Fruit fly (Drosophila melanogaster) whole organism, prepupa: ENCODE data around the gene Reps.

Experiments
- Blimp-1 ChIP-seq: fragments of 200-800 bp; sonication (Bioruptor generic); optimal IDR thresholded peaks from 3 replicates; lab custom pipeline; 2017; ENCODE audit warnings: missing biosample characterization, missing genetic modification characterization, mild to moderate bottlenecking, moderate library complexity, missing genetic modification reagents
- CG10631 ChIP-seq: fragments of 200-800 bp; sonication (Bioruptor generic); optimal IDR thresholded peaks from 2 replicates; lab custom pipeline; 2016; ENCODE audit warnings: missing biosample characterization, missing genetic modification characterization
- CG10669 ChIP-seq: fragments of 200-800 bp; sonication (Bioruptor generic); optimal IDR thresholded peaks from 3 replicates; lab custom pipeline; 2018; ENCODE audit warnings: missing biosample characterization, mild to moderate bottlenecking, missing genetic modification characterization, moderate library complexity
- CG11294 ChIP-seq: fragments of 200-800 bp; sonication (Bioruptor generic); IDR thresholded peaks from 2 replicates; pipeline ENCODE4 v1.3.6; 2022; ENCODE audit warnings: missing biosample characterization, missing genetic modification characterization
- CG11762 ChIP-seq: fragments of 200-800 bp; sonication (Bioruptor generic); optimal IDR thresholded peaks from 3 replicates; lab custom pipeline; 2016; ENCODE audit warnings: missing biosample characterization, missing genetic modification characterization; ENCODE audit not compliant: insufficient read depth
- CG11902 ChIP-seq: fragments of 200-800 bp; sonication (Bioruptor generic); optimal IDR thresholded peaks from 3 replicates; lab custom pipeline; 2016; ENCODE audit warnings: missing biosample characterization, missing genetic modification characterization
- CG16779 ChIP-seq: fragments of 200-800 bp; sonication (Bioruptor generic); optimal IDR thresholded peaks from 3 replicates; lab custom pipeline; 2017; ENCODE audit warnings: missing biosample characterization, mild to moderate bottlenecking, missing genetic modification characterization
- CG3032 ChIP-seq: fragments of 200-800 bp; optimal IDR thresholded peaks from 2 replicates; lab custom pipeline; 2019; ENCODE audit warnings: missing biosample characterization, mild to moderate bottlenecking, missing genetic modification characterization, moderate library complexity
- CG32006 ChIP-seq: fragments of 200-800 bp; sonication (Bioruptor generic); optimal IDR thresholded peaks from 3 replicates; lab custom pipeline; 2017; ENCODE audit warnings: missing biosample characterization, mild to moderate bottlenecking, missing genetic modification characterization
- CG4318 ChIP-seq: fragments of 200-800 bp; sonication (Bioruptor generic); optimal IDR thresholded peaks from 3 replicates; lab custom pipeline; 2017; ENCODE audit warnings: missing biosample characterization, mild to moderate bottlenecking, missing genetic modification characterization
- CG6792 ChIP-seq: fragments of 200-800 bp; sonication (Bioruptor generic); optimal IDR thresholded peaks from 3 replicates; lab custom pipeline; 2016; ENCODE audit warnings: missing biosample characterization, missing genetic modification characterization
- CG6854 ChIP-seq: fragments of 200-800 bp; sonication (Bioruptor generic); optimal IDR thresholded peaks from 2 replicates; lab custom pipeline; 2017; ENCODE audit warnings: missing biosample characterization, mild to moderate bottlenecking, missing genetic modification characterization
- CG7368 ChIP-seq: fragments of 200-800 bp; sonication (Bioruptor generic); optimal IDR thresholded peaks from 3 replicates; lab custom pipeline; 2016; ENCODE audit warnings: missing biosample characterization, missing genetic modification characterization
- CG8119 ChIP-seq: fragments of 200-800 bp; sonication (Bioruptor generic); IDR thresholded peaks from 3 replicates; pipeline ENCODE4 v1.3.6; 2022; ENCODE audit warnings: missing biosample characterization, missing genetic modification characterization
- CG8319 ChIP-seq: fragments of 200-800 bp; sonication (Bioruptor generic); optimal IDR thresholded peaks from 3 replicates; lab custom pipeline; 2016; ENCODE audit warnings: missing biosample characterization, missing genetic modification characterization
- CG8632 ChIP-seq: fragments of 200-800 bp; sonication (Bioruptor generic); optimal IDR thresholded peaks from 3 replicates; lab custom pipeline; 2016; ENCODE audit warnings: missing biosample characterization, missing genetic modification characterization
- CG9139 ChIP-seq: fragments of 200-800 bp; sonication (Bioruptor generic); optimal IDR thresholded peaks from 3 replicates; lab custom pipeline; 2017; ENCODE audit warnings: missing biosample characterization, mild to moderate bottlenecking, missing genetic modification characterization
- Eip75B ChIP-seq: fragments of 200-800 bp; sonication (Bioruptor generic); optimal IDR thresholded peaks from 3 replicates; lab custom pipeline; 2016; ENCODE audit warnings: missing biosample characterization, missing genetic modification characterization
- Eip78C ChIP-seq: fragments of 200-800 bp; sonication (Bioruptor generic); peaks from one replicate; lab custom pipeline; 2016; ENCODE audit warnings: missing biosample characterization, missing genetic modification characterization
- Eip93F ChIP-seq: fragments of 200-800 bp; sonication (Bioruptor generic); optimal IDR thresholded peaks from 2 replicates; lab custom pipeline; 2016; ENCODE audit warnings: missing biosample characterization, mild to moderate bottlenecking, missing genetic modification characterization
- Ets21C ChIP-seq: fragments of 200-800 bp; sonication (Bioruptor generic); optimal IDR thresholded peaks from 3 replicates; lab custom pipeline; 2016; ENCODE audit warnings: missing biosample characterization, missing genetic modification characterization
- Gug ChIP-seq: fragments of 200-800 bp; sonication (Bioruptor generic); IDR thresholded peaks from 2 replicates; pipeline ENCODE4 v1.3.6; 2022; ENCODE audit warnings: missing biosample characterization, missing genetic modification characterization
- Hr38 ChIP-seq: sonication (Bioruptor generic); optimal IDR thresholded peaks from 2 replicates; lab custom pipeline; 2016; ENCODE audit warnings: missing biosample characterization, missing genetic modification characterization
- Hr39 ChIP-seq: fragments of 200-800 bp; sonication (Bioruptor generic); optimal IDR thresholded peaks from 2 replicates; lab custom pipeline; 2016; ENCODE audit warnings: missing biosample characterization, missing genetic modification characterization
- Lpt ChIP-seq: fragments of 200-800 bp; sonication (Bioruptor generic); optimal IDR thresholded peaks from 3 replicates; lab custom pipeline; 2016; ENCODE audit warnings: missing biosample characterization, missing genetic modification characterization
- Met ChIP-seq: fragments of 200-800 bp; sonication (Bioruptor generic); optimal IDR thresholded peaks from 3 replicates; lab custom pipeline; 2016; ENCODE audit warnings: missing biosample characterization, missing genetic modification characterization
- OdsH ChIP-seq: fragments of 200-800 bp; sonication (Bioruptor generic); optimal IDR thresholded peaks from 3 replicates; lab custom pipeline; 2016; ENCODE audit warnings: missing biosample characterization, missing genetic modification characterization
- Smox ChIP-seq: fragments of 200-800 bp; sonication (Bioruptor generic); optimal IDR thresholded peaks from 3 replicates; lab custom pipeline; 2016; ENCODE audit warnings: missing biosample characterization, missing genetic modification characterization
- Sox102F ChIP-seq: fragments of 200-800 bp; sonication (Bioruptor generic); optimal IDR thresholded peaks from 2 replicates; lab custom pipeline; 2016; ENCODE audit warnings: missing biosample characterization, mild to moderate bottlenecking, missing genetic modification characterization
- Sox14 ChIP-seq: fragments of 200-800 bp; sonication (Bioruptor generic); optimal IDR thresholded peaks from 3 replicates; lab custom pipeline; 2016; ENCODE audit warnings: missing biosample characterization, missing genetic modification characterization
- Sox15 ChIP-seq: fragments of 200-800 bp; sonication (Bioruptor generic); optimal IDR thresholded peaks from 3 replicates; lab custom pipeline; 2016; ENCODE audit warnings: missing biosample characterization, missing genetic modification characterization
- achi ChIP-seq: fragments of 200-800 bp; sonication (Bioruptor generic); optimal IDR thresholded peaks from 3 replicates; lab custom pipeline; 2016; ENCODE audit warnings: missing biosample characterization, missing genetic modification characterization
- acj6 ChIP-seq: fragments of 200-800 bp; sonication (Bioruptor generic); optimal IDR thresholded peaks from 3 replicates; lab custom pipeline; 2016; ENCODE audit warnings: missing biosample characterization, missing genetic modification characterization
- dac ChIP-seq: fragments of 200-800 bp; sonication (Bioruptor generic); optimal IDR thresholded peaks from 2 replicates; lab custom pipeline; 2017; ENCODE audit warnings: missing biosample characterization, mild to moderate bottlenecking, missing genetic modification characterization
- dsx ChIP-seq: fragments of 200-800 bp; optimal IDR thresholded peaks from 3 replicates; lab custom pipeline; 2019; ENCODE audit warnings: missing biosample characterization, mild to moderate bottlenecking, missing genetic modification characterization, moderate library complexity; ENCODE audit not compliant: poor library complexity, severe bottlenecking
- esn ChIP-seq: fragments of 200-800 bp; sonication (Bioruptor generic); optimal IDR thresholded peaks from 2 replicates; lab custom pipeline; 2016; ENCODE audit warnings: missing biosample characterization, mild to moderate bottlenecking, missing genetic modification characterization, moderate library complexity
- fd85E ChIP-seq: fragments of 200-800 bp; sonication (Bioruptor generic); optimal IDR thresholded peaks from 3 replicates; lab custom pipeline; 2016; ENCODE audit warnings: missing biosample characterization, missing genetic modification characterization
- fkh ChIP-seq: fragments of 200-800 bp; sonication (Bioruptor generic); optimal IDR thresholded peaks from 3 replicates; lab custom pipeline; 2017; ENCODE audit warnings: missing biosample characterization, mild to moderate bottlenecking, missing genetic modification characterization, moderate library complexity
- lz ChIP-seq: fragments of 200-800 bp; sonication (Bioruptor generic); optimal IDR thresholded peaks from 3 replicates; lab custom pipeline; 2016; ENCODE audit warnings: missing biosample characterization, missing genetic modification characterization
- net ChIP-seq: fragments of 200-800 bp; sonication (Bioruptor generic); optimal IDR thresholded peaks from 3 replicates; lab custom pipeline; 2016; ENCODE audit warnings: missing biosample characterization, missing genetic modification characterization
- pdm3 ChIP-seq: fragments of 200-800 bp; sonication (Bioruptor generic); optimal IDR thresholded peaks from 3 replicates; lab custom pipeline; 2016; ENCODE audit warnings: missing biosample characterization, missing genetic modification characterization
- salr ChIP-seq, 2 experiments: fragments of 200-800 bp; sonication (Bioruptor generic); optimal IDR thresholded peaks; 3 replicates each; lab custom pipeline; 2016 to 2018; ENCODE audit warnings: missing biosample characterization in 2 of 2, missing genetic modification characterization in 2 of 2, mild to moderate bottlenecking in 1 of 2
- spab ChIP-seq: fragments of 200-800 bp; sonication (Bioruptor generic); optimal IDR thresholded peaks from 2 replicates; lab custom pipeline; 2017; ENCODE audit warnings: missing biosample characterization, mild to moderate bottlenecking, missing genetic modification characterization, missing genetic modification reagents
- ss ChIP-seq, 2 experiments: fragments of 200-800 bp; sonication (Bioruptor generic); optimal IDR thresholded peaks; 2 replicates in 1 of 2; 3 replicates in 1 of 2; lab custom pipeline; 2017 to 2018; ENCODE audit warnings: mild to moderate bottlenecking in 2 of 2, missing biosample characterization in 2 of 2, missing genetic modification characterization in 2 of 2, moderate library complexity in 1 of 2
- svp ChIP-seq: fragments of 200-800 bp; sonication (Bioruptor generic); peaks from one replicate; lab custom pipeline; 2016; ENCODE audit warnings: missing biosample characterization, missing genetic modification characterization
- topi ChIP-seq: fragments of 200-800 bp; sonication (Bioruptor generic); optimal IDR thresholded peaks from 3 replicates; lab custom pipeline; 2016; ENCODE audit warnings: missing biosample characterization, missing genetic modification characterization
- vri ChIP-seq: fragments of 200-800 bp; sonication (Bioruptor generic); optimal IDR thresholded peaks from 3 replicates; lab custom pipeline; 2016; ENCODE audit warnings: missing biosample characterization, mild to moderate bottlenecking, missing genetic modification characterization

Gene Reps

dm6 chr2L:11113714-11114113 lies 7.3 kb upstream of the Reps start, which contains the start of gene Gr32a:
Gr32a (plus strand) TSS chr2L:11114014.
- TF ChIP-seq dac (GFP tag; lab: Kevin White, UChicago), result no peak
- TF ChIP-seq Hr38 (GFP tag; lab: Kevin White, UChicago), result no peak
- no peak for TF ChIP-seq CG4318
- TF ChIP-seq Eip75B (GFP tag; lab: Kevin White, UChicago), result no peak
- TF ChIP-seq CG11902 (GFP tag; lab: Kevin White, UChicago), result no peak
- TF ChIP-seq fd85E (GFP tag; lab: Kevin White, UChicago), result no peak
- TF ChIP-seq CG10669, result no peak
- no peak for TF ChIP-seq Eip93F
- TF ChIP-seq CG10631 (GFP tag; lab: Kevin White, UChicago), result no peak
- no peak for TF ChIP-seq CG6854 (GFP tag; lab: Kevin White, UChicago)
- no peak for TF ChIP-seq Blimp-1 (GFP tag; lab: Kevin White, UChicago)
- no peak for TF ChIP-seq dsx (GFP tag; lab: Kevin White, UChicago)
- TF ChIP-seq CG32006 (GFP tag; lab: Kevin White, UChicago), result no peak
- TF ChIP-seq Sox15 (GFP tag; lab: Kevin White, UChicago), result no peak
- no peak for TF ChIP-seq OdsH
- no peak for TF ChIP-seq lz (GFP tag; lab: Kevin White, UChicago)
- no peak for TF ChIP-seq net (GFP tag; lab: Kevin White, UChicago)
- no peak for TF ChIP-seq CG11294 (GFP tag; lab: Robert Waterston, UW)
- no peak for TF ChIP-seq spab (GFP tag; lab: Kevin White, UChicago)

- TF ChIP-seq CG3032 (tag; lab: Kevin White, UChicago) (no peak), Eip78C (peak; percentile 96), CG10631 (GFP tag; lab: Kevin White, UChicago) (peak; percentile 83), ss (GFP tag; optimal IDR thresholded peaks at IDR 0.05; lab: Kevin White, UChicago) (no peak), CG8119 (peak; percentile 82; the same call in 2 of the 3 replicates), Smox (GFP tag; lab: Kevin White, UChicago) (no peak), Hr39 (GFP tag; lab: Kevin White, UChicago) (no peak), CG10669 (no peak), salr (GFP tag; optimal IDR thresholded peaks at IDR 0.05; lab: Kevin White, UChicago) (peak in 1 of 2 experiments; percentile 49), esn (GFP tag; lab: Kevin White, UChicago) (peak; percentile 85), CG9139 (no peak), Lpt (GFP tag; lab: Kevin White, UChicago) (no peak), Gug (peak; percentile 52), Blimp-1 (GFP tag; lab: Kevin White, UChicago) (no peak), topi (GFP tag; lab: Kevin White, UChicago) (no peak), fd85E (GFP tag; lab: Kevin White, UChicago) (no peak), vri (GFP tag; lab: Kevin White, UChicago) (no peak), CG32006 (GFP tag; lab: Kevin White, UChicago) (no peak), CG11902 (GFP tag; lab: Kevin White, UChicago) (peak; percentile 61), CG11762 (GFP tag; lab: Kevin White, UChicago) (peak; percentile 25), achi (GFP tag; lab: Kevin White, UChicago) (peak; percentile 82), CG8319 (GFP tag; lab: Kevin White, UChicago) (no peak), spab (GFP tag; lab: Kevin White, UChicago) (no peak), CG16779 (tag; lab: Kevin White, UChicago) (no peak), Eip93F (no peak), CG6854 (GFP tag; lab: Kevin White, UChicago) (peak; percentile 68), Hr38 (GFP tag; lab: Kevin White, UChicago) (no peak), CG7368 (GFP tag; lab: Kevin White, UChicago) (no peak), svp (GFP tag; lab: Kevin White, UChicago) (no peak), Eip75B (GFP tag; lab: Kevin White, UChicago) (no peak), Sox102F (GFP tag; lab: Kevin White, UChicago) (no peak), CG4318 (peak; percentile 69), acj6 (GFP tag; lab: Kevin White, UChicago) (no peak), CG11294 (GFP tag; lab: Robert Waterston, UW) (peak; percentile 26; the same call in 1 of the 2 replicates), Sox14 (GFP tag; lab: Kevin White, UChicago) (no peak), CG6792 (GFP tag; lab: Kevin White, UChicago) (peak; percentile 74), CG8632 (GFP tag; lab: Kevin White, UChicago) (peak; percentile 74), pdm3 (GFP tag; lab: Kevin White, UChicago) (no peak), Ets21C (GFP tag; lab: Kevin White, UChicago) (peak; percentile 54), Sox15 (GFP tag; lab: Kevin White, UChicago) (peak; percentile 57), dac (GFP tag; lab: Kevin White, UChicago) (no peak), fkh (no peak), Met (GFP tag; lab: Kevin White, UChicago) (no peak)
These were observed 6.6 kb upstream of the Reps start, which contains the start of gene Idua for dm6 chr2L:11113011-11113528. Idua (minus strand) TSS chr2L:11113061.
